Fruit fly (Drosophila melanogaster): ENCODE data around the gene HGTX.

The HGTX gene

dm6 chr3L:14546918-14547533 is 52.3 kb downstream of the HGTX start (continued):
- TF ChIP-seq repo (GFP tag; optimal IDR thresholded peaks at IDR 0.05) (no peak), CG7745 (tag; optimal IDR thresholded peaks at IDR 0.05) (no peak), chinmo (GFP tag; IDR thresholded peaks at IDR 0.05; ENCODE audit: partially characterized antibody) (0 out of 4 replicates have a peak, but pooled peaks have one; percentile 73), Med (GFP tag) (peak; percentile 72), Fer1 (GFP tag; optimal IDR thresholded peaks at IDR 0.05) (peak; percentile 1), so (GFP tag; IDR thresholded peaks at IDR 0.05) (0 out of 3 replicates have a peak, but pooled peaks have one; percentile 23), CG5953 (GFP tag; IDR thresholded peaks at IDR 0.05) (0 out of 2 replicates have a peak, but pooled peaks have one; percentile 30), CG15696 (tag; optimal IDR thresholded peaks at IDR 0.05) (no peak), CG16779 (GFP tag; IDR thresholded peaks at IDR 0.05) (0 out of 2 replicates have a peak, but pooled peaks have one; percentile 21), Mrtf (GFP tag; IDR thresholded peaks at IDR 0.05) (0 out of 3 replicates have a peak, but pooled peaks have one; percentile 22)

dm6 chr3L:14544987-14545943 is 54.1 kb downstream of the HGTX start:
- no peak for TF ChIP-seq CG2889 (GFP tag; IDR thresholded peaks at IDR 0.05)
- TF ChIP-seq CG8765 (GFP tag; IDR thresholded peaks at IDR 0.05) = no peak
- no peak for TF ChIP-seq Doc2 (GFP tag; IDR thresholded peaks at IDR 0.05)
- TF ChIP-seq CG9876 (GFP tag; optimal IDR thresholded peaks at IDR 0.05) = no peak
- TF ChIP-seq croc (GFP tag; conservative IDR thresholded peaks at IDR 0.05) = no peak
- no peak for TF ChIP-seq kay (GFP tag; optimal IDR thresholded peaks at IDR 0.05)
- no peak for TF ChIP-seq CG16813 (GFP tag; IDR thresholded peaks at IDR 0.05; ENCODE audit: partially characterized antibody)
- TF ChIP-seq Gsc (GFP tag; IDR thresholded peaks at IDR 0.05) = no peak
- peak; percentile 44 for TF ChIP-seq Blimp-1 (GFP tag; optimal IDR thresholded peaks at IDR 0.05)
- TF ChIP-seq bbx (GFP tag; IDR thresholded peaks at IDR 0.05; ENCODE audit: partially characterized antibody) = no peak
- TF ChIP-seq CG10147 (GFP tag; optimal IDR thresholded peaks at IDR 0.05) = no peak
- TF ChIP-seq fd96Cb (tag; optimal IDR thresholded peaks at IDR 0.05) = peak; percentile 67
- TF ChIP-seq Dip3 (GFP tag; optimal IDR thresholded peaks at IDR 0.05) = no peak
- no peak for TF ChIP-seq amos (GFP tag; IDR thresholded peaks at IDR 0.05; ENCODE audit: partially characterized antibody)
- TF ChIP-seq her (GFP tag; optimal IDR thresholded peaks at IDR 0.05) = no peak
- no peak for TF ChIP-seq lbe (GFP tag; optimal IDR thresholded peaks at IDR 0.05)
- TF ChIP-seq kah (GFP tag; optimal IDR thresholded peaks at IDR 0.05) = peak; percentile 37
- TF ChIP-seq Pdp1 (GFP tag; optimal IDR thresholded peaks at IDR 0.05) = peak; percentile 11 to 32
- no peak for TF ChIP-seq CG18764 (GFP tag; optimal IDR thresholded peaks at IDR 0.05)
- no peak for TF ChIP-seq tx (GFP tag; optimal IDR thresholded peaks at IDR 0.05)
- TF ChIP-seq CG17568 (GFP tag; optimal IDR thresholded peaks at IDR 0.05) = no peak
- no peak for TF ChIP-seq CG16779 (GFP tag; IDR thresholded peaks at IDR 0.05)
- TF ChIP-seq esg (GFP tag; conservative IDR thresholded peaks at IDR 0.05) = no peak
- peak; percentile 44 for TF ChIP-seq CG8089 (GFP tag; optimal IDR thresholded peaks at IDR 0.05)
- TF ChIP-seq CG9932 (GFP tag; IDR thresholded peaks at IDR 0.05) = no peak
- no peak for TF ChIP-seq Dip2 (GFP tag; IDR thresholded peaks at IDR 0.05)
- no peak for TF ChIP-seq oc (tag; optimal IDR thresholded peaks at IDR 0.05)
- peak; percentile 59 for TF ChIP-seq ems (GFP tag; optimal IDR thresholded peaks at IDR 0.05)
- TF ChIP-seq Gug (GFP tag; IDR thresholded peaks at IDR 0.05) = no peak; the same call in 3 of the 4 replicates
- peak; percentile 12 for TF ChIP-seq twi (tag; optimal IDR thresholded peaks at IDR 0.05)
- peak; percentile 21 for TF ChIP-seq fd3F (GFP tag; optimal IDR thresholded peaks at IDR 0.05)
- no peak for TF ChIP-seq ase (GFP tag; IDR thresholded peaks at IDR 0.05)
- TF ChIP-seq sima (GFP tag; optimal IDR thresholded peaks at IDR 0.05) = no peak
- TF ChIP-seq cato (GFP tag; optimal IDR thresholded peaks at IDR 0.05; ENCODE audit: borderline replicate concordance) = peak; percentile 53
- TF ChIP-seq Jarid2 (GFP tag; optimal IDR thresholded peaks at IDR 0.05) = peak; percentile 33
- TF ChIP-seq CG17912 (GFP tag; optimal IDR thresholded peaks at IDR 0.05) = no peak
- TF ChIP-seq Nf-YB (GFP tag; optimal IDR thresholded peaks at IDR 0.05) = peak; percentile 47
